Fruit fly (Drosophila melanogaster) whole organism, embryonic: ENCODE measurements around the gene CG8907.

ENCODE experiments used
- Aef1 ChIP-seq: fragments of 200-800 bp; sonication (Bioruptor generic); IDR thresholded peaks from 3 replicates; pipeline ENCODE4 v1.3.6; 2022; ENCODE audit warnings: missing biosample characterization, missing genetic modification characterization
- BtbVII ChIP-seq: fragments of 200-800 bp; sonication (Bioruptor generic); optimal IDR thresholded peaks from 3 replicates; lab custom pipeline; 2017; ENCODE audit warnings: missing biosample characterization, mild to moderate bottlenecking, missing genetic modification characterization
- CG12769 ChIP-seq: fragments of 200-800 bp; sonication (Bioruptor generic); optimal IDR thresholded peaks from 2 replicates; lab custom pipeline; 2019; ENCODE audit warnings: missing biosample characterization, mild to moderate bottlenecking, missing genetic modification characterization, moderate library complexity
- CG14014 ChIP-seq: fragments of 200-800 bp; sonication (Bioruptor generic); IDR thresholded peaks from 2 replicates; pipeline ENCODE4 v1.3.6; 2022; ENCODE audit warnings: missing biosample characterization, missing genetic modification characterization
- CG14860 ChIP-seq: fragments of 200-800 bp; sonication (Bioruptor generic); IDR thresholded peaks from 3 replicates; pipeline ENCODE4 v1.3.6; 2022; ENCODE audit warnings: missing biosample characterization, missing genetic modification characterization; ENCODE audit not compliant: partially characterized antibody
- CG14965 ChIP-seq: fragments of 200-800 bp; sonication (Bioruptor generic); optimal IDR thresholded peaks from 2 replicates; lab custom pipeline; 2016; ENCODE audit warnings: missing biosample characterization, missing genetic modification characterization, borderline replicate concordance
- CG16815 ChIP-seq: fragments of 200-800 bp; sonication (Bioruptor generic); optimal IDR thresholded peaks from 3 replicates; lab custom pipeline; 2017; ENCODE audit warnings: missing biosample characterization, mild to moderate bottlenecking, missing genetic modification characterization
- CG17359 ChIP-seq: fragments of 200-800 bp; sonication (Bioruptor generic); optimal IDR thresholded peaks from 3 replicates; lab custom pipeline; 2018; ENCODE audit warnings: missing biosample characterization, mild to moderate bottlenecking, missing genetic modification characterization, moderate library complexity
- CG18476 ChIP-seq: fragments of 200-800 bp; sonication (Bioruptor generic); optimal IDR thresholded peaks from 2 replicates; lab custom pipeline; 2016; ENCODE audit warnings: missing biosample characterization, mild to moderate bottlenecking, missing genetic modification characterization
- CG2120 ChIP-seq: fragments of 200-800 bp; sonication (Bioruptor generic); optimal IDR thresholded peaks from 3 replicates; lab custom pipeline; 2016; ENCODE audit warnings: missing biosample characterization, missing genetic modification characterization
- CG3163 ChIP-seq: fragments of 200-800 bp; sonication (Bioruptor generic); optimal IDR thresholded peaks from 3 replicates; lab custom pipeline; 2016; ENCODE audit warnings: missing biosample characterization, missing genetic modification characterization
- CG6791 ChIP-seq: fragments of 200-800 bp; sonication (Bioruptor generic); IDR thresholded peaks from 3 replicates; pipeline ENCODE4 v1.3.6; 2022; ENCODE audit warnings: missing biosample characterization, missing genetic modification characterization; ENCODE audit not compliant: partially characterized antibody
- CG7786 ChIP-seq: fragments of 200-800 bp; sonication (Bioruptor generic); optimal IDR thresholded peaks from 2 replicates; lab custom pipeline; 2016; ENCODE audit warnings: missing biosample characterization, missing genetic modification characterization
- CG8281 ChIP-seq: fragments of 200-800 bp; sonication (Bioruptor generic); optimal IDR thresholded peaks from 2 replicates; lab custom pipeline; 2018; ENCODE audit warnings: missing biosample characterization, mild to moderate bottlenecking, missing genetic modification characterization, moderate library complexity
- CG8290 ChIP-seq, 3 experiments: fragments of 200-800 bp; sonication (Bioruptor generic); optimal IDR thresholded peaks; 2 replicates each; lab custom pipeline; 2016 to 2019; ENCODE audit warnings: missing biosample characterization in 3 of 3, missing genetic modification characterization in 3 of 3, mild to moderate bottlenecking in 2 of 3, moderate library complexity in 1 of 3
- CG8765 ChIP-seq: fragments of 200-800 bp; sonication (Bioruptor generic); IDR thresholded peaks from 2 replicates; pipeline ENCODE4 v1.3.6; 2022; ENCODE audit warnings: missing biosample characterization, missing genetic modification characterization
- CoRest ChIP-seq: fragments of 200-800 bp; sonication (Bioruptor generic); optimal IDR thresholded peaks from 3 replicates; lab custom pipeline; 2018; ENCODE audit warnings: missing biosample characterization, mild to moderate bottlenecking, missing genetic modification characterization, moderate library complexity
- D19A ChIP-seq: fragments of 200-800 bp; optimal IDR thresholded peaks from 3 replicates; lab custom pipeline; 2019; ENCODE audit warnings: missing biosample characterization, mild to moderate bottlenecking, missing genetic modification characterization, moderate library complexity
- HHEX ChIP-seq: fragments of 200-800 bp; sonication (Bioruptor generic); optimal IDR thresholded peaks from 3 replicates; lab custom pipeline; 2017; ENCODE audit warnings: missing biosample characterization, mild to moderate bottlenecking, missing genetic modification characterization, missing genetic modification reagents
- Hand ChIP-seq: fragments of 200-800 bp; sonication (Bioruptor generic); optimal IDR thresholded peaks from 2 replicates; lab custom pipeline; 2017; ENCODE audit warnings: mild to moderate bottlenecking, missing biosample characterization, missing genetic modification reagents, missing genetic modification characterization
- Hey ChIP-seq: fragments of 200-800 bp; sonication (Bioruptor generic); optimal IDR thresholded peaks from 3 replicates; lab custom pipeline; 2018; ENCODE audit warnings: missing biosample characterization, mild to moderate bottlenecking, missing genetic modification characterization
- Hr51 ChIP-seq, 2 experiments: fragments of 200-800 bp; sonication (Bioruptor generic); optimal IDR thresholded peaks; 2 replicates in 1 of 2; 3 replicates in 1 of 2; lab custom pipeline; 2016 to 2018; ENCODE audit warnings: missing biosample characterization in 2 of 2, missing genetic modification characterization in 2 of 2, mild to moderate bottlenecking in 1 of 2, moderate library complexity in 1 of 2
- Oaz ChIP-seq: fragments of 200-800 bp; sonication (Bioruptor generic); IDR thresholded peaks from 2 replicates; pipeline ENCODE4 v1.3.6; 2022; ENCODE audit warnings: missing biosample characterization, missing genetic modification characterization
- Six4 ChIP-seq: fragments of 200-800 bp; sonication (Bioruptor generic); optimal IDR thresholded peaks from 2 replicates; lab custom pipeline; 2016; ENCODE audit warnings: missing biosample characterization, missing genetic modification characterization
- Sox102F ChIP-seq: fragments of 200-800 bp; sonication (Bioruptor generic); optimal IDR thresholded peaks from 2 replicates; lab custom pipeline; 2018; ENCODE audit warnings: missing biosample characterization, mild to moderate bottlenecking, missing genetic modification characterization, moderate library complexity
- Sry-δ ChIP-seq: fragments of 200-800 bp; sonication (Bioruptor generic); optimal IDR thresholded peaks from 2 replicates; lab custom pipeline; 2016; ENCODE audit warnings: missing biosample characterization, missing genetic modification characterization
- Stat92E ChIP-seq, 3 experiments: fragments of >200 bp in 2 of 3; fragments of 200-800 bp in 1 of 3; sonication (Bioruptor generic) in 1 of 3; optimal IDR thresholded peaks; 2 replicates each; lab custom pipeline; 2017 to 2019; ENCODE audit warnings: missing biosample characterization in 3 of 3, missing genetic modification characterization in 3 of 3, mild to moderate bottlenecking in 1 of 3, moderate library complexity in 1 of 3
- Taf1 ChIP-seq: fragments of 200-800 bp; sonication (Bioruptor generic); IDR thresholded peaks from 2 replicates; pipeline ENCODE4 v1.3.6; 2022; ENCODE audit warnings: missing biosample characterization, missing genetic modification characterization
- Tbp ChIP-seq: fragments of >200 bp; optimal IDR thresholded peaks from 2 replicates; lab custom pipeline; 2018; ENCODE audit warnings: missing biosample characterization, missing genetic modification characterization
- al ChIP-seq: fragments of 200-800 bp; sonication (Bioruptor generic); IDR thresholded peaks from 2 replicates; pipeline ENCODE4 v1.3.6; 2022; ENCODE audit warnings: missing biosample characterization, missing genetic modification characterization
- ato ChIP-seq: fragments of 200-800 bp; sonication (Bioruptor generic); IDR thresholded peaks from 2 replicates; pipeline ENCODE4 v1.3.6; 2022; ENCODE audit warnings: missing biosample characterization, missing genetic modification characterization; ENCODE audit not compliant: partially characterized antibody
- az2 ChIP-seq: fragments of 200-800 bp; sonication (Bioruptor generic); optimal IDR thresholded peaks from 3 replicates; lab custom pipeline; 2016; ENCODE audit warnings: missing biosample characterization, missing genetic modification characterization
- bab2 ChIP-seq: fragments of 200-800 bp; sonication (Bioruptor generic); optimal IDR thresholded peaks from 2 replicates; lab custom pipeline; 2016; ENCODE audit warnings: missing biosample characterization, missing genetic modification characterization
- bcd ChIP-seq: fragments of 200-800 bp; sonication (Bioruptor generic); optimal IDR thresholded peaks from 2 replicates; lab custom pipeline; 2017; ENCODE audit warnings: missing biosample characterization, mild to moderate bottlenecking, missing genetic modification characterization
- btn ChIP-seq: fragments of 200-800 bp; sonication (Bioruptor generic); optimal IDR thresholded peaks from 2 replicates; lab custom pipeline; 2016; ENCODE audit warnings: missing biosample characterization, missing genetic modification characterization
- crc ChIP-seq: fragments of 200-800 bp; sonication (Bioruptor generic); optimal IDR thresholded peaks from 2 replicates; lab custom pipeline; 2016; ENCODE audit warnings: missing biosample characterization, missing genetic modification characterization
- gsb-n ChIP-seq: fragments of 200-800 bp; sonication (Bioruptor generic); optimal IDR thresholded peaks from 3 replicates; lab custom pipeline; 2018; ENCODE audit warnings: missing biosample characterization, mild to moderate bottlenecking, missing genetic modification characterization
- ken ChIP-seq: fragments of 200-800 bp; sonication (Bioruptor generic); IDR thresholded peaks from 3 replicates; pipeline ENCODE4 v1.3.6; 2022; ENCODE audit warnings: missing biosample characterization, missing genetic modification characterization
- mld ChIP-seq: fragments of 200-800 bp; sonication (Bioruptor generic); IDR thresholded peaks from 3 replicates; pipeline ENCODE4 v1.3.6; 2022; ENCODE audit warnings: missing biosample characterization, missing genetic modification characterization; ENCODE audit not compliant: partially characterized antibody
- pan ChIP-seq, 4 experiments: fragments of >200 bp in 3 of 4; fragments of 200-800 bp in 1 of 4; sonication (Bioruptor generic) in 1 of 4; optimal IDR thresholded peaks in 3 of 4; IDR thresholded peaks in 1 of 4; 2 replicates each; pipeline versions ENCODE4 v1.3.6 to Lab custom; 2017 to 2022; ENCODE audit warnings: missing biosample characterization in 2 of 4, missing genetic modification characterization in 2 of 4, mixed read lengths in 1 of 4
- peb ChIP-seq: fragments of 200-800 bp; sonication (Bioruptor generic); IDR thresholded peaks from 2 replicates; pipeline ENCODE4 v1.3.6; 2022; ENCODE audit warnings: missing biosample characterization, missing genetic modification characterization
- phol ChIP-seq: fragments of 200-800 bp; sonication (Bioruptor generic); optimal IDR thresholded peaks from 3 replicates; lab custom pipeline; 2018; ENCODE audit warnings: missing biosample characterization, mild to moderate bottlenecking, missing genetic modification characterization, moderate library complexity
- repo ChIP-seq: fragments of 200-800 bp; sonication (Bioruptor generic); optimal IDR thresholded peaks from 2 replicates; lab custom pipeline; 2016; ENCODE audit warnings: missing biosample characterization, missing genetic modification characterization
- ro ChIP-seq: fragments of 200-800 bp; sonication (Bioruptor generic); IDR thresholded peaks from 2 replicates; pipeline ENCODE4 v1.3.6; 2022; ENCODE audit warnings: missing biosample characterization, missing genetic modification characterization
- sob ChIP-seq: fragments of 200-800 bp; sonication (Bioruptor generic); IDR thresholded peaks from 2 replicates; pipeline ENCODE4 v1.3.6; 2022; ENCODE audit warnings: missing biosample characterization, missing genetic modification characterization
- stc ChIP-seq: fragments of 200-800 bp; sonication (Bioruptor generic); IDR thresholded peaks from 2 replicates; pipeline ENCODE4 v1.3.6; 2022; ENCODE audit warnings: missing biosample characterization, missing genetic modification characterization
- vvl ChIP-seq: fragments of 200-800 bp; sonication (Bioruptor generic); IDR thresholded peaks from 2 replicates; pipeline ENCODE4 v1.3.6; 2022; ENCODE audit warnings: missing biosample characterization, missing genetic modification characterization
- yki ChIP-seq: fragments of >200 bp; optimal IDR thresholded peaks from 3 replicates; lab custom pipeline; 2018

Gene CG8907

DNA sequence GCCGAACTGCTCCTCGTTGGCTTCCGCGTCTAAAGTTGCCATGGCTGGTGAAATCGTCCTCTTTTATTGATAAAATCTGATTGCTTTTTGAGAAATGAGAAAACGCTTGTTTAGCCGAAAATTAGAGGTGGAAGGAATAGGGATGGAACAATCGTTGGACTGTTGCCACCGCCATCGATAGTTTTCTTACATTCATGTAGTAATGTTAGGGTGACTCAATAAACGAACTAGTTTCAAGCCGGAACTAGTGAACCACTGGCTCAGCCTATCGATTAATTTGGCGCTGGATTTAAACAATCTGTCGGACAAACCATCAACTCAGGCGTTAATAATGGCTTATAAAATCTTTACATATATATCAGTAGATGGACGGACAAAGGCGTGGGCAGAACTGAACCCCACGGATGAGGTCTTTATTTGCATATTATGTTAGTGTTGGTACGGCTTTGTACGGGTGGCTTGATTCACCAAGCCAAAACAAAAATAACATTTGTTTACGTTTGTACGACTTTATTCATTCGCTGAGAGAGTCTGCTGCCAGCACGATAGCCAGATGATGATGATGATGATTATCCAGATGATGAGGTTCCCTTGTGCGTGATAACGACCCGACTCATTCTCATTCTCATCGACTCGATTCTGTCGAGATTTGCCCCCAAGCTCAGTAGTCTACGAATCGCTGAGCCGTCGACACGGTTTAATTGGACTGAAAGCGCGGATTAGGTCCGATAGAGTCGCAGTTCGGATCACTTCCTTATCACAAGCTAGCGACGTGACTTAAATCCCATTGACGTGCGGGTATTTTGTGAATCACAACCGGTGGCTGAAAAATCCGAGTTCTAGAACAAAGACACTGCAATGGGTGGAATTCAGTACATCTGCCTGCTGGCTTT is 5.6 kb upstream of the CG8907 start, which contains the start of the genes Sf3a1 and Irc (continued):
- peak; percentile 67 for TF ChIP-seq CG2120 (GFP tag; lab: Kevin White, UChicago)
- no peak for TF ChIP-seq Hey (tag; lab: Kevin White, UChicago)
- peak; percentile 96 for TF ChIP-seq CG6791 (GFP tag; lab: Robert Waterston, UW)
- no peak for TF ChIP-seq CG14014 (GFP tag; lab: Robert Waterston, UW)
- TF ChIP-seq D19A (tag; lab: Kevin White, UChicago), result no peak
- TF ChIP-seq CG7786 (GFP tag; lab: Kevin White, UChicago), result no peak
- no peak for TF ChIP-seq btn (GFP tag; lab: Kevin White, UChicago)
- TF ChIP-seq yki (lab: Kevin White, UChicago), result no peak
- TF ChIP-seq stc (GFP tag; lab: Robert Waterston, UW), result no peak
- TF ChIP-seq HHEX (GFP tag; lab: Kevin White, UChicago), result no peak
- TF ChIP-seq az2, result no peak
- TF ChIP-seq Aef1 (GFP tag; lab: Robert Waterston, UW), result no peak
- TF ChIP-seq CoRest (tag; lab: Kevin White, UChicago), result peak; percentile 31
- TF ChIP-seq CG8765 (GFP tag; lab: Robert Waterston, UW), result no peak
- peak in 1 of 3 experiments; percentile 68 for TF ChIP-seq Stat92E (GFP tag; optimal IDR thresholded peaks at IDR 0.05; lab: Kevin White, UChicago)
- TF ChIP-seq CG14965 (GFP tag; lab: Kevin White, UChicago), result no peak
- TF ChIP-seq phol (tag; lab: Kevin White, UChicago), result peak; percentile 43
- peak; percentile 100 for TF ChIP-seq Sry-δ (GFP tag; lab: Kevin White, UChicago)
- no peak for TF ChIP-seq Taf1 (GFP tag; lab: Robert Waterston, UW)
- TF ChIP-seq CG18476, result no peak
- TF ChIP-seq ro, result no peak
- no peak for TF ChIP-seq crc (GFP tag; lab: Kevin White, UChicago)
- TF ChIP-seq bab2 (GFP tag; lab: Kevin White, UChicago), result peak; percentile 13
- TF ChIP-seq Oaz (GFP tag; lab: Robert Waterston, UW), result no peak
- TF ChIP-seq bcd (GFP tag; lab: Kevin White, UChicago), result peak; percentile 1
- no peak for TF ChIP-seq CG8290 (GFP tag; optimal IDR thresholded peaks at IDR 0.05; lab: Kevin White, UChicago)
- TF ChIP-seq CG8290 (tag; optimal IDR thresholded peaks at IDR 0.05; lab: Kevin White, UChicago), result peak in 1 of 2 experiments; percentile 76
- TF ChIP-seq ato, result peak; percentile 94
- TF ChIP-seq Hr51 (GFP tag; optimal IDR thresholded peaks at IDR 0.05; lab: Kevin White, UChicago), result no peak
- TF ChIP-seq Sox102F (GFP tag; lab: Kevin White, UChicago), result no peak
- peak; percentile 20 for TF ChIP-seq repo
- TF ChIP-seq pan (optimal IDR thresholded peaks at IDR 0.05; lab: Kevin White, UChicago), result no peak
- no peak for TF ChIP-seq pan (GFP tag; optimal IDR thresholded peaks at IDR 0.05 in 1 of 2, IDR thresholded peaks at IDR 0.05 in 1 of 2)
- no peak for TF ChIP-seq Six4 (GFP tag; lab: Kevin White, UChicago)
- no peak for TF ChIP-seq al (GFP tag; lab: Robert Waterston, UW)
- peak; percentile 65 for TF ChIP-seq CG12769 (tag; lab: Kevin White, UChicago)
- TF ChIP-seq Tbp (GFP tag; lab: Kevin White, UChicago), result no peak
- peak; percentile 0 for TF ChIP-seq BtbVII
- no peak for TF ChIP-seq CG17359
- TF ChIP-seq mld (GFP tag; lab: Robert Waterston, UW), result peak; percentile 91
- peak; percentile 39; the same call in 1 of the 2 replicates for TF ChIP-seq sob (GFP tag; lab: Robert Waterston, UW)
- TF ChIP-seq gsb-n (tag; lab: Kevin White, UChicago), result no peak
- TF ChIP-seq peb (GFP tag; lab: Robert Waterston, UW), result no peak
- TF ChIP-seq CG16815, result no peak
- peak; percentile 80; the same call in 1 of the 2 replicates for TF ChIP-seq vvl (GFP tag; lab: Robert Waterston, UW)
- no peak for TF ChIP-seq ken (GFP tag; lab: Robert Waterston, UW)
- TF ChIP-seq CG14860 (GFP tag; lab: Robert Waterston, UW), result peak; percentile 86
- TF ChIP-seq CG8281 (tag; lab: Kevin White, UChicago), result no peak
- no peak for TF ChIP-seq CG3163 (GFP tag; lab: Kevin White, UChicago)
- no peak for TF ChIP-seq Hand (GFP tag; lab: Kevin White, UChicago)
